Worm (Caenorhabditis elegans) whole organism, L2 larva: Measurements from ENCODE around the gene gpcp-2.

ENCODE experiments used
- ama-1 ChIP-seq: fragments of 150-350 bp; optimal IDR thresholded peaks from 2 replicates; lab custom pipeline; 2018; ENCODE audit warnings: inconsistent platforms
- ceh-82 ChIP-seq: fragments of 150-350 bp; optimal IDR thresholded peaks from 2 replicates; lab custom pipeline; 2014; ENCODE audit warnings: missing biosample characterization, missing genetic modification characterization
- nhr-6 ChIP-seq: fragments of 150-350 bp; optimal IDR thresholded peaks from 2 replicates; lab custom pipeline; 2014; ENCODE audit warnings: missing biosample characterization, missing genetic modification characterization
- skn-1 ChIP-seq: sonication (generic microtip); optimal IDR thresholded peaks from 2 replicates; lab custom pipeline; 2017; ENCODE audit warnings: missing biosample characterization, missing genetic modification characterization
- snpc-4 ChIP-seq: fragments of 150-350 bp; optimal IDR thresholded peaks from 2 replicates; lab custom pipeline; 2014; ENCODE audit warnings: missing biosample characterization, missing genetic modification characterization
- unc-62 ChIP-seq: fragments of 150-350 bp; optimal IDR thresholded peaks from 2 replicates; lab custom pipeline; 2014; ENCODE audit warnings: missing biosample characterization, missing genetic modification reagents, missing genetic modification characterization

- no peak for TF ChIP-seq nhr-6 (tag; lab: Kevin White, UChicago)
- no peak for TF ChIP-seq skn-1 (tag; lab: Kevin White, UChicago)
- no peak for TF ChIP-seq unc-62 (GFP tag; lab: Kevin White, UChicago)
- TF ChIP-seq snpc-4 = no peak
- no peak for TF ChIP-seq ceh-82
- no peak for TF ChIP-seq ama-1 (lab: Kevin White, UChicago)
Observed at ce11 chrII:8027663-8028062, 45.5 kb downstream of the gpcp-2 start, which contains the start of gene swsn-7.
